Worm (Caenorhabditis elegans) whole organism, young adult: ENCODE data around the gene Y41C4A.18.

Source experiments
- B0019.2 ChIP-seq: fragments of 200-800 bp; sonication (Bioruptor generic); conservative IDR thresholded peaks from 2 replicates; pipeline ENCODE4 v1.3.6; 2022; ENCODE audit warnings: missing genetic modification reagents, missing genetic modification characterization, missing compliant biosample characterization
- B0336.3 ChIP-seq: fragments of 200-800 bp; sonication (Bioruptor generic); IDR thresholded peaks from 2 replicates; pipeline ENCODE4 v1.3.6; 2022; ENCODE audit warnings: missing genetic modification characterization, missing compliant biosample characterization
- C06A6.2 ChIP-seq: fragments of 200-800 bp; sonication (Bioruptor generic); conservative IDR thresholded peaks from 2 replicates; pipeline ENCODE4 v1.3.6; 2022; ENCODE audit warnings: missing genetic modification characterization, missing compliant biosample characterization
- C17E4.6 ChIP-seq: fragments of 200-800 bp; sonication (Bioruptor generic); IDR thresholded peaks from 2 replicates; pipeline ENCODE4 v1.3.6; 2022; ENCODE audit warnings: missing genetic modification reagents, missing genetic modification characterization, missing compliant biosample characterization
- K11D2.4 ChIP-seq: fragments of 200-800 bp; sonication (Bioruptor generic); IDR thresholded peaks from 2 replicates; pipeline ENCODE4 v1.3.6; 2022; ENCODE audit warnings: missing genetic modification reagents, missing genetic modification characterization, missing compliant biosample characterization
- K12H6.12 ChIP-seq: fragments of 200-800 bp; sonication (Bioruptor generic); optimal IDR thresholded peaks from 2 replicates; lab custom pipeline; 2018; ENCODE audit warnings: mild to moderate bottlenecking, missing genetic modification characterization, missing compliant biosample characterization
- T07F8.4 ChIP-seq: sonication (generic microtip); optimal IDR thresholded peaks from 2 replicates; lab custom pipeline; 2016; ENCODE audit warnings: mild to moderate bottlenecking, missing genetic modification characterization, moderate library complexity, missing compliant biosample characterization
- akir-1 ChIP-seq: fragments of 200-800 bp; sonication (Bioruptor generic); optimal IDR thresholded peaks from 2 replicates; lab custom pipeline; 2018; ENCODE audit warnings: mild to moderate bottlenecking, missing genetic modification characterization, moderate library complexity, missing compliant biosample characterization
- aptf-2 ChIP-seq: fragments of 200-800 bp; sonication (Bioruptor generic); conservative IDR thresholded peaks from 2 replicates; pipeline ENCODE4 v1.3.6; 2022; ENCODE audit warnings: missing genetic modification reagents, missing genetic modification characterization, missing compliant biosample characterization
- atf-7 ChIP-seq: sonication (generic microtip); optimal IDR thresholded peaks from 2 replicates; lab custom pipeline; 2017; ENCODE audit warnings: mild to moderate bottlenecking, missing genetic modification characterization, missing compliant biosample characterization
- ccch-3 ChIP-seq: fragments of 200-800 bp; sonication (Bioruptor generic); optimal IDR thresholded peaks from 2 replicates; lab custom pipeline; 2018; ENCODE audit warnings: mild to moderate bottlenecking, missing genetic modification characterization, missing compliant biosample characterization
- cebp-1 ChIP-seq, 2 experiments: fragments of 200-800 bp in 1 of 2; sonication (Bioruptor generic) in 1 of 2; sonication (generic microtip) in 1 of 2; IDR thresholded peaks in 1 of 2; optimal IDR thresholded peaks in 1 of 2; 2 replicates each; pipeline versions ENCODE4 v1.3.6 to Lab custom; 2017 to 2022; ENCODE audit warnings: missing compliant biosample characterization in 2 of 2, missing genetic modification characterization in 2 of 2, mild to moderate bottlenecking in 1 of 2, missing genetic modification reagents in 1 of 2, moderate library complexity in 1 of 2
- ceh-91 ChIP-seq: fragments of 200-800 bp; sonication (Bioruptor generic); IDR thresholded peaks from 2 replicates; pipeline ENCODE4 v1.3.6; 2022; ENCODE audit warnings: missing genetic modification reagents, missing genetic modification characterization, missing compliant biosample characterization
- chd-7 ChIP-seq: sonication (generic microtip); optimal IDR thresholded peaks from 2 replicates; lab custom pipeline; 2016; ENCODE audit warnings: mild to moderate bottlenecking, missing genetic modification characterization, moderate library complexity, missing compliant biosample characterization
- die-1 ChIP-seq: sonication (generic microtip); optimal IDR thresholded peaks from 2 replicates; lab custom pipeline; 2016; ENCODE audit warnings: missing genotype, mild to moderate bottlenecking, missing genetic modification characterization, missing compliant biosample characterization
- fkh-3 ChIP-seq: sonication (generic microtip); optimal IDR thresholded peaks from 2 replicates; lab custom pipeline; 2016; ENCODE audit warnings: mild to moderate bottlenecking, missing genetic modification characterization, missing compliant biosample characterization
- hmg-1.2 ChIP-seq: fragments of 200-800 bp; sonication (Bioruptor generic); IDR thresholded peaks from 2 replicates; pipeline ENCODE4 v1.3.6; 2022; ENCODE audit warnings: missing genetic modification reagents, missing genetic modification characterization, missing compliant biosample characterization
- hmg-20 ChIP-seq: fragments of 200-800 bp; sonication (Bioruptor generic); IDR thresholded peaks from 2 replicates; pipeline ENCODE4 v1.3.6; 2022; ENCODE audit warnings: missing genetic modification reagents, missing genetic modification characterization, missing compliant biosample characterization
- lin-26 ChIP-seq: fragments of 200-800 bp; sonication (Bioruptor generic); IDR thresholded peaks from 2 replicates; pipeline ENCODE4 v1.3.6; 2022; ENCODE audit warnings: missing genetic modification reagents, missing genetic modification characterization, missing compliant biosample characterization
- lin-35 ChIP-seq, 3 experiments: fragments of 150-350 bp in 2 of 3; sonication (generic microtip) in 1 of 3; optimal IDR thresholded peaks; 2 replicates each; lab custom pipeline; 2014 to 2018; ENCODE audit warnings: missing biosample characterization in 3 of 3, missing genetic modification characterization in 3 of 3, missing genetic modification reagents in 3 of 3
- lin-40 ChIP-seq: sonication (generic microtip); optimal IDR thresholded peaks from 2 replicates; lab custom pipeline; 2016; ENCODE audit warnings: missing genetic modification characterization, mild to moderate bottlenecking, missing compliant biosample characterization, missing genotype, missing genetic modification reagents
- lin-54 ChIP-seq: fragments of 200-800 bp; sonication (Bioruptor generic); optimal IDR thresholded peaks from 2 replicates; lab custom pipeline; 2018; ENCODE audit warnings: mild to moderate bottlenecking, missing genetic modification characterization, missing compliant biosample characterization
- lsy-27 ChIP-seq: sonication (generic microtip); optimal IDR thresholded peaks from 2 replicates; lab custom pipeline; 2017; ENCODE audit warnings: missing genetic modification characterization, mild to moderate bottlenecking, missing compliant biosample characterization, antibody characterized with exemption, missing genotype, borderline replicate concordance; ENCODE audit not compliant: insufficient read depth
- madf-10 ChIP-seq: sonication (generic microtip); optimal IDR thresholded peaks from 2 replicates; lab custom pipeline; 2016; ENCODE audit warnings: mild to moderate bottlenecking, missing genetic modification characterization, missing compliant biosample characterization
- mcd-1 ChIP-seq: fragments of 200-800 bp; sonication (Bioruptor generic); IDR thresholded peaks from 2 replicates; pipeline ENCODE4 v1.3.6; 2022; ENCODE audit warnings: missing genetic modification reagents, missing genetic modification characterization, missing compliant biosample characterization
- nfya-2 ChIP-seq: fragments of 200-800 bp; sonication (Bioruptor generic); IDR thresholded peaks from 2 replicates; pipeline ENCODE4 v1.3.6; 2022; ENCODE audit warnings: missing genetic modification reagents, missing genetic modification characterization, missing compliant biosample characterization
- nhr-179 ChIP-seq: sonication (generic microtip); optimal IDR thresholded peaks from 2 replicates; lab custom pipeline; 2016; ENCODE audit warnings: mild to moderate bottlenecking, missing genetic modification characterization, missing compliant biosample characterization
- nhr-27 ChIP-seq: fragments of 200-800 bp; sonication (Bioruptor generic); optimal IDR thresholded peaks from 2 replicates; lab custom pipeline; 2018; ENCODE audit warnings: mild to moderate bottlenecking, missing genetic modification characterization, moderate library complexity, missing compliant biosample characterization
- pha-4 ChIP-seq: fragments of 150-350 bp; sonication (generic microtip); optimal IDR thresholded peaks from 2 replicates; lab custom pipeline; 2014; ENCODE audit warnings: missing biosample characterization, missing genetic modification reagents, missing genetic modification characterization
- repo-1 ChIP-seq: sonication (generic microtip); optimal IDR thresholded peaks from 2 replicates; lab custom pipeline; 2017; ENCODE audit warnings: mild to moderate bottlenecking, missing genetic modification characterization, missing compliant biosample characterization
- snpc-4 ChIP-seq, 5 experiments: fragments of 150-350 bp in 1 of 5; sonication (generic microtip) in 4 of 5; optimal IDR thresholded peaks; 2 replicates each; lab custom pipeline; 2014 to 2018; ENCODE audit warnings: missing genetic modification characterization in 5 of 5, missing biosample characterization in 3 of 5, antibody characterized with exemption in 2 of 5, mild to moderate bottlenecking in 2 of 5, missing compliant biosample characterization in 2 of 5, missing genotype in 2 of 5, moderate library complexity in 2 of 5, missing genetic modification reagents in 1 of 5
- somi-1 ChIP-seq: fragments of 200-800 bp; sonication (Bioruptor generic); optimal IDR thresholded peaks from 2 replicates; lab custom pipeline; 2018; ENCODE audit warnings: mild to moderate bottlenecking, missing genetic modification characterization, missing compliant biosample characterization
- sptf-2 ChIP-seq: fragments of 200-800 bp; sonication (Bioruptor generic); optimal IDR thresholded peaks from 2 replicates; lab custom pipeline; 2018; ENCODE audit warnings: mild to moderate bottlenecking, missing genetic modification characterization, missing compliant biosample characterization
- xnd-1 ChIP-seq: sonication (generic microtip); optimal IDR thresholded peaks from 2 replicates; lab custom pipeline; 2016; ENCODE audit warnings: missing genotype, missing genetic modification reagents, missing genetic modification characterization, missing compliant biosample characterization
- ztf-25 ChIP-seq: fragments of 200-800 bp; sonication (Bioruptor generic); IDR thresholded peaks from 2 replicates; pipeline ENCODE4 v1.3.6; 2022; ENCODE audit warnings: missing genetic modification reagents, missing genetic modification characterization, missing compliant biosample characterization
- ztf-26 ChIP-seq: sonication (generic microtip); optimal IDR thresholded peaks from 2 replicates; lab custom pipeline; 2017; ENCODE audit warnings: missing genetic modification characterization, missing compliant biosample characterization
- ztf-28 ChIP-seq: fragments of 200-800 bp; sonication (Bioruptor generic); IDR thresholded peaks from 2 replicates; pipeline ENCODE4 v1.3.6; 2022; ENCODE audit warnings: missing genetic modification reagents, missing genetic modification characterization, missing compliant biosample characterization

Y41C4A.18 gene

DNA sequence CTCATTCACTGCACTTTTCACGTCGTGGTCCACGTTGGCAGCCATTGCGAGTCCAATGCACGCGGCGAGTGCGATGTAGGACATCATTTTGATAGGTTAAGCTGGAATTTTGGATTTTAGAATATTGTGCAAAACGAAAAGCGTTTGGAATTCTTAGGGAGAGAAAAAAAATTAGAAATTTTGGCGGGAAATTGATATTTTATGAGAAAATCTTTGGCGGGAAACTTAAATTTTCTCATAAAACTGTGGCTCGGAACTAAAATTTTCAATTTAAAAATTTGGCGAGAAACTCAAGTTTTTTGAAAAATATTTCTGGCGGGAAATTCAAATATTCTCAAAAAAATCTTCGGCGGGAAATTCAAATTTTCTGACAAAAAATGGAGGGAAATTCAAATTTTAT, 7.1 kb downstream of the Y41C4A.18 start, which contains the start of gene sup-1:
Gene sup-1, minus strand, starts transcription at position 101 of the 400 bp plus-strand sequence.
- TF ChIP-seq T07F8.4 (tag; lab: Kevin White, UChicago) (no peak), K11D2.4 (GFP tag; lab: Robert Waterston, UW) (no peak), aptf-2 (no peak), xnd-1 (tag; lab: Kevin White, UChicago) (no peak), ztf-28 (GFP tag; lab: Robert Waterston, UW) (no peak), madf-10 (tag; lab: Kevin White, UChicago) (no peak), ztf-25 (no peak), lin-54 (GFP tag; lab: Kevin White, UChicago) (no peak), nhr-27 (tag; lab: Kevin White, UChicago) (no peak), hmg-20 (GFP tag; lab: Robert Waterston, UW) (no peak), fkh-3 (tag; lab: Kevin White, UChicago) (no peak), akir-1 (GFP tag; lab: Kevin White, UChicago) (no peak), B0019.2 (GFP tag; lab: Robert Waterston, UW) (no peak), repo-1 (tag; lab: Kevin White, UChicago) (no peak), snpc-4 (GFP tag; optimal IDR thresholded peaks at IDR 0.05; lab: Kevin White, UChicago) (no peak), snpc-4 (tag; optimal IDR thresholded peaks at IDR 0.05; lab: Kevin White, UChicago) (no peak), nhr-179 (tag; lab: Kevin White, UChicago) (no peak), ccch-3 (GFP tag; lab: Kevin White, UChicago) (no peak), sptf-2 (GFP tag; lab: Kevin White, UChicago) (no peak), pha-4 (tag; lab: Kevin White, UChicago) (no peak)

DNA sequence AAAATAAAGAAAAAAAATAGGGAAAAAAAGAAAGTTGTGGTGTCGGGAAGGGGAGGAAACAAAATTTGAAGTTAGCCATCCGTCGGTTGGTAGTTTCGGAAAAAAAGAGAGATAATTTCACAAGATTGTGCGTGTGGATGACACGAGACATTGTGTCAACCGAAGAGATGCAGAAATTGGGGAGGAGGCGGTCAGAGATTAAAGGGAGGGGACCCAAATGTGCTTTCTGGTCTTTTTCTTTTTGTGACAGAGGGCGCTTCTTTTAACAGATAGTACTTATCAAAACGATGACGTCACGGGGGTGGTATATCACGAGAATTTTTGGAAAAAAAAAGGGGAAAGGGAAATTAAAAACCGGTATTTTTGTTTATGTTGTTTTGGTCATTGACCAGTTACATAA, 8.1 kb downstream of the Y41C4A.18 start:
- TF ChIP-seq C06A6.2, result 0 out of 2 replicates have a peak, but pooled peaks have one; percentile 22
- peak; percentile 80 for TF ChIP-seq somi-1 (GFP tag; lab: Kevin White, UChicago)
- no peak for TF ChIP-seq snpc-4 (GFP tag; optimal IDR thresholded peaks at IDR 0.05; lab: Kevin White, UChicago)
- peak in 1 of 4 experiments; percentile 0 for TF ChIP-seq snpc-4 (tag; optimal IDR thresholded peaks at IDR 0.05; lab: Kevin White, UChicago)
- no peak for TF ChIP-seq cebp-1 (GFP tag; IDR thresholded peaks at IDR 0.05; lab: Robert Waterston, UW)
- TF ChIP-seq cebp-1 (tag; optimal IDR thresholded peaks at IDR 0.05; lab: Kevin White, UChicago), result peak; percentile 66
- no peak for TF ChIP-seq chd-7 (tag; lab: Kevin White, UChicago)
- no peak for TF ChIP-seq repo-1 (tag; lab: Kevin White, UChicago)
- peak; percentile 32 for TF ChIP-seq atf-7
- no peak for TF ChIP-seq nfya-2 (GFP tag; lab: Robert Waterston, UW)
- TF ChIP-seq lin-26 (GFP tag; lab: Robert Waterston, UW), result peak; percentile 63; the same call in 1 of the 2 replicates
- TF ChIP-seq K12H6.12 (tag; lab: Kevin White, UChicago), result peak; percentile 45
- no peak for TF ChIP-seq T07F8.4 (tag; lab: Kevin White, UChicago)
- TF ChIP-seq die-1 (tag; lab: Kevin White, UChicago), result no peak
- peak; percentile 61 for TF ChIP-seq lin-40 (tag; lab: Kevin White, UChicago)
- peak; percentile 9; the same call in 1 of the 2 replicates for TF ChIP-seq mcd-1 (GFP tag; lab: Robert Waterston, UW)
- TF ChIP-seq hmg-1.2 (GFP tag; lab: Robert Waterston, UW), result peak; percentile 42; the same call in 1 of the 2 replicates
- no peak for TF ChIP-seq C17E4.6 (GFP tag; lab: Robert Waterston, UW)
- TF ChIP-seq ztf-25, result no peak
- TF ChIP-seq ztf-26 (tag; lab: Kevin White, UChicago), result peak; percentile 65
- no peak for TF ChIP-seq lsy-27
- TF ChIP-seq lin-35 (GFP tag; optimal IDR thresholded peaks at IDR 0.05; lab: Kevin White, UChicago), result peak in 1 of 3 experiments; percentile 53
- TF ChIP-seq B0336.3 (GFP tag; lab: Robert Waterston, UW), result no peak
- no peak for TF ChIP-seq ceh-91 (GFP tag; lab: Robert Waterston, UW)
